Worm (Caenorhabditis elegans) whole organism, late embryonic: ENCODE data around the gene ttr-8.

Source experiments
- Y22D7AL.16 ChIP-seq: sonication (generic microtip); optimal IDR thresholded peaks from 2 replicates; lab custom pipeline; 2016; ENCODE audit warnings: missing genetic modification characterization, missing compliant biosample characterization
- ama-1 ChIP-seq: fragments of 150-350 bp; optimal IDR thresholded peaks from 2 replicates; lab custom pipeline; 2014
- dve-1 ChIP-seq: sonication (generic microtip); optimal IDR thresholded peaks from 2 replicates; lab custom pipeline; 2017; ENCODE audit warnings: antibody characterized with exemption, mild to moderate bottlenecking, missing genetic modification characterization, missing compliant biosample characterization
- pha-2 ChIP-seq: sonication (generic microtip); optimal IDR thresholded peaks from 2 replicates; lab custom pipeline; 2017; ENCODE audit warnings: mild to moderate bottlenecking, missing genetic modification characterization, missing compliant biosample characterization
- unc-86 ChIP-seq: sonication (generic microtip); optimal IDR thresholded peaks from 2 replicates; lab custom pipeline; 2016; ENCODE audit warnings: missing genetic modification characterization, missing compliant biosample characterization

ce11 chrIII:7561872-7562271 is 3.3 kb downstream of the ttr-8 start, which contains the start of gene lgc-12:
- no peak for TF ChIP-seq ama-1 (lab: Kevin White, UChicago)
- TF ChIP-seq Y22D7AL.16 (tag; lab: Kevin White, UChicago), result no peak
- TF ChIP-seq unc-86, result no peak
- no peak for TF ChIP-seq dve-1
- TF ChIP-seq pha-2 (tag; lab: Kevin White, UChicago), result no peak
